Worm (Caenorhabditis elegans): Measurements from ENCODE around the gene K05F1.6.

ce11 chrII:5765318-5765717, 17.0 kb upstream of the K05F1.6 start, which contains the start of gene ifb-1:
- TF ChIP-seq tab-1 (GFP tag; IDR thresholded peaks at IDR 0.05): no peak
- no peak for TF ChIP-seq flt-1 (GFP tag; IDR thresholded peaks at IDR 0.05)
- no peak for TF ChIP-seq klf-2 (GFP tag; conservative IDR thresholded peaks at IDR 0.05)
- no peak for TF ChIP-seq cog-1 (tag; optimal IDR thresholded peaks at IDR 0.05)
- no peak for TF ChIP-seq ref-1 (GFP tag; conservative IDR thresholded peaks at IDR 0.05)
- no peak for TF ChIP-seq med-1 (GFP tag; optimal IDR thresholded peaks at IDR 0.05; ENCODE audit: insufficient read depth)
